Fruit fly (Drosophila melanogaster) whole organism, embryonic: ENCODE measurements around the gene CG13982.

Source experiments
- Aef1 ChIP-seq: fragments of 200-800 bp; sonication (Bioruptor generic); IDR thresholded peaks from 3 replicates; pipeline ENCODE4 v1.3.6; 2022; ENCODE audit warnings: missing biosample characterization, missing genetic modification characterization
- BEAF-32 ChIP-seq: fragments of 200-800 bp; sonication (Bioruptor generic); optimal IDR thresholded peaks from 3 replicates; lab custom pipeline; 2017; ENCODE audit warnings: missing biosample characterization, missing genetic modification characterization, mild to moderate bottlenecking, moderate library complexity, missing genetic modification reagents
- Bgb ChIP-seq: fragments of 200-800 bp; sonication (Bioruptor generic); IDR thresholded peaks from 2 replicates; pipeline ENCODE4 v1.3.6; 2022; ENCODE audit warnings: missing biosample characterization, missing genetic modification characterization; ENCODE audit not compliant: partially characterized antibody
- Bteb2 ChIP-seq: fragments of 200-800 bp; sonication (Bioruptor generic); optimal IDR thresholded peaks from 2 replicates; lab custom pipeline; 2016; ENCODE audit warnings: missing biosample characterization, missing genetic modification characterization
- CG10147 ChIP-seq: fragments of 200-800 bp; sonication (Bioruptor generic); optimal IDR thresholded peaks from 2 replicates; lab custom pipeline; 2019; ENCODE audit warnings: missing biosample characterization, mild to moderate bottlenecking, missing genetic modification characterization, moderate library complexity
- CG1024 ChIP-seq: fragments of 200-800 bp; sonication (Bioruptor generic); IDR thresholded peaks from 2 replicates; pipeline ENCODE4 v1.3.6; 2022; ENCODE audit warnings: missing biosample characterization, missing genetic modification characterization
- CG10321 ChIP-seq: fragments of 200-800 bp; sonication (Bioruptor generic); IDR thresholded peaks from 2 replicates; pipeline ENCODE4 v1.3.6; 2022; ENCODE audit warnings: missing biosample characterization, missing genetic modification characterization
- CG11398 ChIP-seq: fragments of 200-800 bp; sonication (Bioruptor generic); optimal IDR thresholded peaks from 2 replicates; lab custom pipeline; 2016; ENCODE audit warnings: missing biosample characterization, missing genetic modification characterization
- CG12391 ChIP-seq: fragments of 200-800 bp; sonication (Bioruptor generic); optimal IDR thresholded peaks from 3 replicates; lab custom pipeline; 2018; ENCODE audit warnings: missing biosample characterization, mild to moderate bottlenecking, missing genetic modification characterization, moderate library complexity
- CG14860 ChIP-seq: fragments of 200-800 bp; sonication (Bioruptor generic); IDR thresholded peaks from 3 replicates; pipeline ENCODE4 v1.3.6; 2022; ENCODE audit warnings: missing biosample characterization, missing genetic modification characterization; ENCODE audit not compliant: partially characterized antibody
- CG15514 ChIP-seq: fragments of 200-800 bp; sonication (Bioruptor generic); optimal IDR thresholded peaks from 3 replicates; lab custom pipeline; 2017; ENCODE audit warnings: missing biosample characterization, missing genetic modification characterization, mild to moderate bottlenecking, moderate library complexity, missing genetic modification reagents
- CG1602 ChIP-seq: fragments of 200-800 bp; sonication (Bioruptor generic); optimal IDR thresholded peaks from 3 replicates; lab custom pipeline; 2016; ENCODE audit warnings: missing biosample characterization, missing genetic modification characterization
- CG1603 ChIP-seq: fragments of 200-800 bp; sonication (Bioruptor generic); optimal IDR thresholded peaks from 2 replicates; lab custom pipeline; 2019; ENCODE audit warnings: missing biosample characterization, mild to moderate bottlenecking, missing genetic modification characterization, moderate library complexity
- CG1647 ChIP-seq: fragments of 200-800 bp; sonication (Bioruptor generic); optimal IDR thresholded peaks from 3 replicates; lab custom pipeline; 2016; ENCODE audit warnings: missing biosample characterization, missing genetic modification characterization
- CG17361 ChIP-seq: fragments of 200-800 bp; sonication (Bioruptor generic); IDR thresholded peaks from 3 replicates; pipeline ENCODE4 v1.3.6; 2022; ENCODE audit warnings: missing biosample characterization, missing genetic modification characterization
- CG17829 ChIP-seq: fragments of 200-800 bp; optimal IDR thresholded peaks from 2 replicates; lab custom pipeline; 2019; ENCODE audit warnings: missing biosample characterization, mild to moderate bottlenecking, missing genetic modification characterization, moderate library complexity
- CG18262 ChIP-seq: fragments of 200-800 bp; optimal IDR thresholded peaks from 3 replicates; lab custom pipeline; 2019; ENCODE audit warnings: missing biosample characterization, mild to moderate bottlenecking, missing genetic modification characterization, moderate library complexity
- CG2116 ChIP-seq: fragments of 200-800 bp; sonication (Bioruptor generic); optimal IDR thresholded peaks from 3 replicates; lab custom pipeline; 2018; ENCODE audit warnings: missing biosample characterization, mild to moderate bottlenecking, missing genetic modification characterization
- CG30020 ChIP-seq: fragments of 200-800 bp; optimal IDR thresholded peaks from 2 replicates; lab custom pipeline; 2019; ENCODE audit warnings: missing biosample characterization, mild to moderate bottlenecking, missing genetic modification characterization, moderate library complexity
- CG3847 ChIP-seq: fragments of 200-800 bp; sonication (Bioruptor generic); IDR thresholded peaks from 2 replicates; pipeline ENCODE4 v1.3.6; 2022; ENCODE audit warnings: missing biosample characterization, missing genetic modification characterization
- CG3995 ChIP-seq: fragments of 200-800 bp; sonication (Bioruptor generic); optimal IDR thresholded peaks from 3 replicates; lab custom pipeline; 2016; ENCODE audit warnings: missing biosample characterization, missing genetic modification characterization
- CG4617 ChIP-seq: fragments of 200-800 bp; sonication (Bioruptor generic); optimal IDR thresholded peaks from 3 replicates; lab custom pipeline; 2016; ENCODE audit warnings: missing biosample characterization, missing genetic modification characterization, borderline replicate concordance
- CG8478 ChIP-seq: fragments of >200 bp; optimal IDR thresholded peaks from 2 replicates; lab custom pipeline; 2018
- CkIIα-i1 ChIP-seq: fragments of 200-800 bp; sonication (Bioruptor generic); IDR thresholded peaks from 2 replicates; pipeline ENCODE4 v1.3.6; 2022; ENCODE audit warnings: missing biosample characterization, missing genetic modification characterization
- CoRest ChIP-seq: fragments of 200-800 bp; sonication (Bioruptor generic); optimal IDR thresholded peaks from 3 replicates; lab custom pipeline; 2018; ENCODE audit warnings: missing biosample characterization, mild to moderate bottlenecking, missing genetic modification characterization, moderate library complexity
- Dek ChIP-seq: fragments of 200-800 bp; sonication (Bioruptor generic); optimal IDR thresholded peaks from 3 replicates; lab custom pipeline; 2019; ENCODE audit warnings: missing biosample characterization, mild to moderate bottlenecking, missing genetic modification characterization, moderate library complexity
- Dp ChIP-seq: fragments of 200-800 bp; sonication (Bioruptor generic); optimal IDR thresholded peaks from 2 replicates; lab custom pipeline; 2018; ENCODE audit warnings: missing biosample characterization, mild to moderate bottlenecking, missing genetic modification characterization, moderate library complexity
- E2f2 ChIP-seq: fragments of 200-800 bp; sonication (Bioruptor generic); IDR thresholded peaks from 2 replicates; pipeline ENCODE4 v1.3.6; 2022; ENCODE audit warnings: missing biosample characterization, missing genetic modification characterization
- HLH3B ChIP-seq: fragments of 200-800 bp; sonication (Bioruptor generic); IDR thresholded peaks from 2 replicates; pipeline ENCODE4 v1.3.6; 2022; ENCODE audit warnings: missing biosample characterization, missing genetic modification characterization
- Med ChIP-seq: fragments of 200-800 bp; sonication (Bioruptor generic); peaks from one replicate; lab custom pipeline; 2016; ENCODE audit warnings: missing biosample characterization, missing genetic modification characterization, mild to moderate bottlenecking, inconsistent platforms, moderate library complexity
- NK7.1 ChIP-seq: fragments of 200-800 bp; sonication (Bioruptor generic); optimal IDR thresholded peaks from 3 replicates; lab custom pipeline; 2016; ENCODE audit warnings: missing biosample characterization, missing genetic modification characterization
- Nf-YC ChIP-seq: fragments of 200-800 bp; optimal IDR thresholded peaks from 3 replicates; lab custom pipeline; 2019; ENCODE audit warnings: missing biosample characterization, mild to moderate bottlenecking, missing genetic modification characterization, moderate library complexity
- Pdp1 ChIP-seq, 2 experiments: fragments of 200-800 bp; sonication (Bioruptor generic); optimal IDR thresholded peaks; 3 replicates each; lab custom pipeline; 2016; ENCODE audit warnings: missing biosample characterization in 2 of 2, missing genetic modification characterization in 2 of 2, mild to moderate bottlenecking in 1 of 2, moderate library complexity in 1 of 2
- Vsx1 ChIP-seq: fragments of 200-800 bp; sonication (Bioruptor generic); optimal IDR thresholded peaks from 2 replicates; lab custom pipeline; 2017; ENCODE audit warnings: missing biosample characterization, mild to moderate bottlenecking, missing genetic modification characterization, missing genetic modification reagents
- YL-1 ChIP-seq: fragments of 200-800 bp; sonication (Bioruptor generic); optimal IDR thresholded peaks from 3 replicates; lab custom pipeline; 2017; ENCODE audit warnings: missing biosample characterization, mild to moderate bottlenecking, missing genetic modification characterization
- ase ChIP-seq: fragments of 200-800 bp; sonication (Bioruptor generic); IDR thresholded peaks from 3 replicates; pipeline ENCODE4 v1.3.6; 2022; ENCODE audit warnings: missing biosample characterization, missing genetic modification characterization
- chif ChIP-seq, 2 experiments: fragments of 200-800 bp; sonication (Bioruptor generic); optimal IDR thresholded peaks; 3 replicates each; lab custom pipeline; 2016; ENCODE audit warnings: missing biosample characterization in 2 of 2, missing genetic modification characterization in 2 of 2
- chinmo ChIP-seq: fragments of 200-800 bp; sonication (Bioruptor generic); IDR thresholded peaks from 4 replicates; pipeline ENCODE4 v1.3.6; 2022; ENCODE audit warnings: missing biosample characterization, missing genetic modification characterization; ENCODE audit not compliant: partially characterized antibody
- chm ChIP-seq: fragments of 200-800 bp; sonication (Bioruptor generic); IDR thresholded peaks from 2 replicates; pipeline ENCODE4 v1.3.6; 2022; ENCODE audit warnings: missing biosample characterization, missing genetic modification characterization
- exex ChIP-seq: fragments of 200-800 bp; sonication (Bioruptor generic); optimal IDR thresholded peaks from 4 replicates; lab custom pipeline; 2018; ENCODE audit warnings: missing biosample characterization, mild to moderate bottlenecking, missing genetic modification characterization, moderate library complexity
- grau ChIP-seq: fragments of 200-800 bp; optimal IDR thresholded peaks from 3 replicates; lab custom pipeline; 2019; ENCODE audit warnings: missing biosample characterization, mild to moderate bottlenecking, missing genetic modification characterization, moderate library complexity
- hkb ChIP-seq, 2 experiments: fragments of 200-800 bp in 1 of 2; fragments of >200 bp in 1 of 2; sonication (Bioruptor generic) in 1 of 2; IDR thresholded peaks in 1 of 2; optimal IDR thresholded peaks in 1 of 2; 2 replicates each; pipeline versions ENCODE4 v1.3.6 to Lab custom; 2017 to 2022; ENCODE audit warnings: missing biosample characterization in 1 of 2, missing genetic modification characterization in 1 of 2
- nmo ChIP-seq: fragments of 200-800 bp; sonication (Bioruptor generic); optimal IDR thresholded peaks from 2 replicates; lab custom pipeline; 2018; ENCODE audit warnings: missing biosample characterization, mild to moderate bottlenecking, missing genetic modification characterization, moderate library complexity
- prd ChIP-seq, 3 experiments: fragments of >200 bp in 2 of 3; fragments of 200-800 bp in 1 of 3; sonication (Bioruptor generic) in 1 of 3; optimal IDR thresholded peaks in 2 of 3; IDR thresholded peaks in 1 of 3; 2 replicates in 2 of 3; 3 replicates in 1 of 3; pipeline versions ENCODE4 v1.3.6 to Lab custom; 2017 to 2022; ENCODE audit warnings: missing biosample characterization in 1 of 3, missing genetic modification characterization in 1 of 3
- pzg ChIP-seq: fragments of 200-800 bp; sonication (Bioruptor generic); optimal IDR thresholded peaks from 3 replicates; lab custom pipeline; 2018; ENCODE audit warnings: missing biosample characterization, mild to moderate bottlenecking, missing genetic modification characterization, moderate library complexity
- sens ChIP-seq: fragments of 200-800 bp; sonication (Bioruptor generic); peaks from one replicate; lab custom pipeline; 2016; ENCODE audit warnings: missing biosample characterization, missing genetic modification characterization
- stwl ChIP-seq: fragments of 200-800 bp; sonication (Bioruptor generic); optimal IDR thresholded peaks from 3 replicates; lab custom pipeline; 2018; ENCODE audit warnings: missing biosample characterization, mild to moderate bottlenecking, missing genetic modification characterization, moderate library complexity
- wdn ChIP-seq: fragments of 200-800 bp; sonication (Bioruptor generic); IDR thresholded peaks from 2 replicates; pipeline ENCODE4 v1.3.6; 2022; ENCODE audit warnings: missing biosample characterization, missing genetic modification characterization
- zfh1 ChIP-seq: fragments of 200-800 bp; sonication (Bioruptor generic); IDR thresholded peaks from 3 replicates; pipeline ENCODE4 v1.3.6; 2022; ENCODE audit warnings: missing biosample characterization, missing genetic modification characterization

CG13982 gene

dm6 chr2L:6448334-6448703 is 36.2 kb downstream of the CG13982 start, which contains the start of gene Acox3 (continued):
- TF ChIP-seq Dp (GFP tag; lab: Kevin White, UChicago): peak; percentile 97
- peak; percentile 96 for TF ChIP-seq E2f2 (GFP tag; lab: Robert Waterston, UW)
- no peak for TF ChIP-seq chif (GFP tag; optimal IDR thresholded peaks at IDR 0.05; lab: Kevin White, UChicago)
- peak; percentile 18 for TF ChIP-seq CoRest (tag; lab: Kevin White, UChicago)
- TF ChIP-seq CG12391 (tag; lab: Kevin White, UChicago): peak; percentile 51
- no peak for TF ChIP-seq CG1603 (tag; lab: Kevin White, UChicago)
- TF ChIP-seq BEAF-32 (GFP tag; lab: Kevin White, UChicago): peak; percentile 6
- TF ChIP-seq Aef1 (GFP tag; lab: Robert Waterston, UW): no peak
- TF ChIP-seq CG2116 (GFP tag; lab: Kevin White, UChicago): peak; percentile 26
- TF ChIP-seq pzg (GFP tag; lab: Kevin White, UChicago): peak; percentile 41
- no peak for TF ChIP-seq hkb (optimal IDR thresholded peaks at IDR 0.05; lab: Kevin White, UChicago)
- TF ChIP-seq hkb (GFP tag; IDR thresholded peaks at IDR 0.05; lab: Robert Waterston, UW): no peak
- TF ChIP-seq CG30020: peak; percentile 1
- peak; percentile 35 for TF ChIP-seq CG3995 (GFP tag; lab: Kevin White, UChicago)
- peak; percentile 27 for TF ChIP-seq CG17829 (tag; lab: Kevin White, UChicago)
- peak; percentile 62 for TF ChIP-seq stwl (tag; lab: Kevin White, UChicago)
- TF ChIP-seq Bteb2 (GFP tag; lab: Kevin White, UChicago): no peak
- TF ChIP-seq YL-1 (GFP tag; lab: Kevin White, UChicago): peak; percentile 43
- 0 out of 3 replicates have a peak, but pooled peaks have one; percentile 24 for TF ChIP-seq CG17361 (GFP tag; lab: Robert Waterston, UW)
- peak; percentile 8 for TF ChIP-seq grau (tag; lab: Kevin White, UChicago)
- TF ChIP-seq CG8478 (lab: Kevin White, UChicago): no peak
- peak; percentile 15 for TF ChIP-seq Nf-YC (tag; lab: Kevin White, UChicago)
- peak; percentile 41 for TF ChIP-seq exex (tag; lab: Kevin White, UChicago)
- TF ChIP-seq CG4617 (GFP tag; lab: Kevin White, UChicago): peak; percentile 14
- peak; percentile 17 for TF ChIP-seq Dek (tag; lab: Kevin White, UChicago)
- no peak for TF ChIP-seq CG1647 (GFP tag; lab: Kevin White, UChicago)
- peak in 1 of 2 experiments; percentile 81 for TF ChIP-seq Pdp1 (GFP tag; optimal IDR thresholded peaks at IDR 0.05; lab: Kevin White, UChicago)
- peak; percentile 41 for TF ChIP-seq sens (GFP tag; lab: Kevin White, UChicago)
- TF ChIP-seq prd (optimal IDR thresholded peaks at IDR 0.05; lab: Kevin White, UChicago): no peak
- TF ChIP-seq prd (GFP tag; IDR thresholded peaks at IDR 0.05; lab: Robert Waterston, UW): no peak
- no peak for TF ChIP-seq HLH3B (GFP tag; lab: Robert Waterston, UW)
- peak; percentile 33 for TF ChIP-seq CG15514 (GFP tag; lab: Kevin White, UChicago)
- no peak for TF ChIP-seq CkIIα-i1 (GFP tag; lab: Robert Waterston, UW)
- peak; percentile 32; the same call in 1 of the 2 replicates for TF ChIP-seq CG3847
- TF ChIP-seq Vsx1: peak; percentile 2
- TF ChIP-seq CG18262 (tag; lab: Kevin White, UChicago): peak; percentile 19
- TF ChIP-seq, all 482 proteins: peak for 31

DNA sequence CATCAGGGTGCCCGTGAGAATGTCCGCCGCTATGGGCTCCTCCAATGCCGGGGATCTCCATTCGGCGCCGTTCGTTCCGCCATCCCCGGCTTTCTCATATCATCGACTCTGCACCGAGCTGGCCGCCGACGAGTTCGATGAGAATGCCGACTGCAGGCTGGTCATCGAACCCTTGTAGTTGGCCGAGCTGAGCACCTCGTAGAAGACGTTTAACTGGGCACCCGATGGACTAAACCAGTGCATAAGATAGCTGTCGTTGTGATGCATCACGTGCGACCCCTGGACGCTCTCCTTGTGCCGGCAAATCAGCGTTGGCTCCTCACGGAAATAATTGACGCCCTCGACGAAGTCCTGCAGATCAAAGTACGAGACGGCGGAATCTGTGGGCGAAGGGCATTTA is 37.6 kb downstream of the CG13982 start:
- TF ChIP-seq CG14860 (GFP tag; lab: Robert Waterston, UW): no peak
- TF ChIP-seq wdn (GFP tag; lab: Robert Waterston, UW): no peak
- TF ChIP-seq CG11398: no peak
- no peak for TF ChIP-seq CG10321 (GFP tag; lab: Robert Waterston, UW)
- 0 out of 4 replicates have a peak, but pooled peaks have one; percentile 18 for TF ChIP-seq chinmo (GFP tag; lab: Robert Waterston, UW)
- no peak for TF ChIP-seq CG1602 (GFP tag; lab: Kevin White, UChicago)
- TF ChIP-seq CG10147 (GFP tag; lab: Kevin White, UChicago): no peak
- 0 out of 2 replicates have a peak, but pooled peaks have one; percentile 10 for TF ChIP-seq Bgb
- no peak for TF ChIP-seq CG15514 (GFP tag; lab: Kevin White, UChicago)
- no peak for TF ChIP-seq chm
- peak; percentile 26 for TF ChIP-seq sens (GFP tag; lab: Kevin White, UChicago)
- TF ChIP-seq ase: no peak
- TF ChIP-seq nmo (GFP tag; lab: Kevin White, UChicago): no peak
- TF ChIP-seq zfh1 (GFP tag; lab: Robert Waterston, UW): no peak
- no peak for TF ChIP-seq NK7.1
- 0 out of 2 replicates have a peak, but pooled peaks have one; percentile 3 for TF ChIP-seq CG1024 (GFP tag; lab: Robert Waterston, UW)
- peak; percentile 43 for TF ChIP-seq Med (GFP tag; lab: Kevin White, UChicago)
